Worm (Caenorhabditis elegans) whole organism, L4 larva: ENCODE results near the gene lgc-48.

Experiments used
- F10B5.3 ChIP-seq: sonication (generic microtip); optimal IDR thresholded peaks from 2 replicates; lab custom pipeline; 2016; ENCODE audit warnings: mild to moderate bottlenecking, missing genetic modification characterization, missing compliant biosample characterization
- F44E2.7 ChIP-seq: fragments of 200-800 bp; sonication (Bioruptor generic); IDR thresholded peaks from 2 replicates; pipeline ENCODE4 v2.1.2; 2022; ENCODE audit warnings: missing genetic modification characterization, missing compliant biosample characterization
- T26A8.4 ChIP-seq: fragments of 200-800 bp; sonication (Bioruptor generic); IDR thresholded peaks from 2 replicates; pipeline ENCODE4 v1.3.6; 2022; ENCODE audit warnings: missing genetic modification characterization, missing compliant biosample characterization
- ceh-28 ChIP-seq: fragments of 150-350 bp; optimal IDR thresholded peaks from 2 replicates; lab custom pipeline; 2014; ENCODE audit warnings: missing biosample characterization, missing genetic modification reagents, missing genetic modification characterization
- ceh-82 ChIP-seq: sonication (generic microtip); optimal IDR thresholded peaks from 2 replicates; lab custom pipeline; 2017; ENCODE audit warnings: missing biosample characterization, missing genetic modification characterization
- ctbp-1 ChIP-seq: fragments of 200-800 bp; sonication (Bioruptor generic); IDR thresholded peaks from 2 replicates; pipeline ENCODE4 v1.3.6; 2022; ENCODE audit warnings: missing genetic modification reagents, missing genetic modification characterization, missing compliant biosample characterization
- daf-16 ChIP-seq, 3 experiments: sonication (generic microtip); optimal IDR thresholded peaks; 2 replicates each; lab custom pipeline; 2016 to 2017; ENCODE audit warnings: missing genetic modification characterization in 3 of 3, missing genetic modification reagents in 3 of 3, mild to moderate bottlenecking in 2 of 3, missing compliant biosample characterization in 2 of 3, missing biosample characterization in 1 of 3, moderate library complexity in 1 of 3
- dmd-6 ChIP-seq: fragments of 200-800 bp; sonication (Bioruptor generic); IDR thresholded peaks from 2 replicates; pipeline ENCODE4 v1.3.6; 2022; ENCODE audit warnings: missing genetic modification reagents, missing genetic modification characterization, missing compliant biosample characterization
- dmd-9 ChIP-seq: fragments of 200-800 bp; sonication (Bioruptor generic); IDR thresholded peaks from 2 replicates; pipeline ENCODE4 v1.3.6; 2022; ENCODE audit warnings: missing genetic modification reagents, missing genetic modification characterization, missing compliant biosample characterization
- egl-43 ChIP-seq: fragments of 200-800 bp; sonication (Bioruptor generic); IDR thresholded peaks from 2 replicates; pipeline ENCODE4 v1.3.6; 2022; ENCODE audit warnings: missing genetic modification reagents, missing genetic modification characterization, missing compliant biosample characterization
- fkh-10 ChIP-seq: fragments of 150-350 bp; optimal IDR thresholded peaks from 2 replicates; lab custom pipeline; 2014; ENCODE audit warnings: missing biosample characterization, missing genetic modification reagents, missing genetic modification characterization
- gei-8 ChIP-seq: fragments of 200-800 bp; sonication (Bioruptor generic); optimal IDR thresholded peaks from 2 replicates; lab custom pipeline; 2018; ENCODE audit warnings: mild to moderate bottlenecking, missing genetic modification characterization, missing compliant biosample characterization
- hif-1 ChIP-seq, 2 experiments: sonication (generic microtip); optimal IDR thresholded peaks; 2 replicates each; lab custom pipeline; 2016 to 2017; ENCODE audit warnings: missing compliant biosample characterization in 2 of 2, missing genetic modification characterization in 2 of 2, missing genetic modification reagents in 2 of 2, missing genotype in 2 of 2, mild to moderate bottlenecking in 1 of 2
- hlh-30 ChIP-seq: sonication (generic microtip); optimal IDR thresholded peaks from 2 replicates; lab custom pipeline; 2017; ENCODE audit warnings: antibody characterized with exemption, mild to moderate bottlenecking, missing genetic modification characterization, missing compliant biosample characterization; ENCODE audit not compliant: insufficient read depth
- lin-1 ChIP-seq: fragments of 200-800 bp; sonication (Bioruptor generic); IDR thresholded peaks from 2 replicates; pipeline ENCODE4 v1.3.6; 2022; ENCODE audit warnings: missing genetic modification reagents, missing genetic modification characterization, missing compliant biosample characterization
- lin-13 ChIP-seq: fragments of 150-350 bp; optimal IDR thresholded peaks from 2 replicates; lab custom pipeline; 2014; ENCODE audit warnings: missing biosample characterization, missing genetic modification reagents, missing genetic modification characterization
- lin-15B ChIP-seq: fragments of 150-350 bp; sonication (generic microtip); optimal IDR thresholded peaks from 3 replicates; lab custom pipeline; 2014; ENCODE audit warnings: missing biosample characterization, missing genetic modification characterization
- lir-3 ChIP-seq: sonication (generic microtip); optimal IDR thresholded peaks from 2 replicates; lab custom pipeline; 2016; ENCODE audit warnings: mild to moderate bottlenecking, missing genetic modification characterization, missing compliant biosample characterization
- lsy-2 ChIP-seq, 2 experiments: fragments of 150-350 bp in 1 of 2; sonication (generic microtip) in 1 of 2; optimal IDR thresholded peaks; 2 replicates each; lab custom pipeline; 2014 to 2017; ENCODE audit warnings: missing biosample characterization in 2 of 2, missing genetic modification characterization in 2 of 2
- madf-5 ChIP-seq, 2 experiments: fragments of 200-800 bp; sonication (Bioruptor generic); IDR thresholded peaks; 2 replicates each; pipeline ENCODE4 v1.3.6; 2022; ENCODE audit warnings: missing compliant biosample characterization in 2 of 2, missing genetic modification characterization in 2 of 2
- mdl-1 ChIP-seq, 2 experiments: fragments of 150-350 bp in 1 of 2; sonication (generic microtip) in 1 of 2; optimal IDR thresholded peaks; 2 replicates each; lab custom pipeline; 2014 to 2017; ENCODE audit warnings: missing biosample characterization in 2 of 2, missing genetic modification characterization in 2 of 2
- mdt-29 ChIP-seq: fragments of 200-800 bp; sonication (Bioruptor generic); IDR thresholded peaks from 2 replicates; pipeline ENCODE4 v1.3.6; 2022; ENCODE audit warnings: missing genetic modification reagents, missing genetic modification characterization, missing compliant biosample characterization
- nhr-10 ChIP-seq: fragments of 150-350 bp; optimal IDR thresholded peaks from 2 replicates; lab custom pipeline; 2014; ENCODE audit warnings: missing biosample characterization, missing genetic modification characterization
- nhr-102 ChIP-seq: sonication (generic microtip); optimal IDR thresholded peaks from 2 replicates; lab custom pipeline; 2016; ENCODE audit warnings: mild to moderate bottlenecking, missing genetic modification characterization, moderate library complexity, missing compliant biosample characterization
- nhr-11 ChIP-seq: fragments of 150-350 bp; optimal IDR thresholded peaks from 2 replicates; lab custom pipeline; 2014; ENCODE audit warnings: missing biosample characterization, missing genetic modification characterization
- nhr-6 ChIP-seq: fragments of 150-350 bp; optimal IDR thresholded peaks from 2 replicates; lab custom pipeline; 2014; ENCODE audit warnings: missing biosample characterization, missing genetic modification characterization
- nhr-76 ChIP-seq: fragments of 150-350 bp; optimal IDR thresholded peaks from 2 replicates; lab custom pipeline; 2014; ENCODE audit warnings: missing biosample characterization, missing genetic modification characterization
- php-3 ChIP-seq: fragments of 200-800 bp; sonication (Bioruptor generic); IDR thresholded peaks from 2 replicates; pipeline ENCODE4 v1.3.6; 2022; ENCODE audit warnings: missing genetic modification reagents, missing genetic modification characterization, missing compliant biosample characterization
- pqm-1 ChIP-seq: sonication (generic microtip); optimal IDR thresholded peaks from 2 replicates; lab custom pipeline; 2017; ENCODE audit warnings: missing biosample characterization, missing genetic modification characterization
- saeg-2 ChIP-seq: fragments of 200-800 bp; sonication (Bioruptor generic); IDR thresholded peaks from 2 replicates; pipeline ENCODE4 v1.3.6; 2022; ENCODE audit warnings: missing genetic modification reagents, missing genetic modification characterization, missing compliant biosample characterization
- unc-62 ChIP-seq, 3 experiments: fragments of 150-350 bp in 1 of 3; sonication (generic microtip); optimal IDR thresholded peaks in 2 of 3; peaks in 1 of 3; 1 replicate in 1 of 3; 2 replicates in 2 of 3; lab custom pipeline; 2014 to 2017; ENCODE audit warnings: missing biosample characterization in 3 of 3, missing genetic modification characterization in 3 of 3, missing genetic modification reagents in 3 of 3, missing genotype in 1 of 3
- zag-1 ChIP-seq: fragments of 150-350 bp; optimal IDR thresholded peaks from 2 replicates; lab custom pipeline; 2014; ENCODE audit warnings: missing biosample characterization, missing genetic modification characterization
- zfp-3 ChIP-seq: fragments of 200-800 bp; sonication (Bioruptor generic); conservative IDR thresholded peaks from 2 replicates; pipeline ENCODE4 v1.3.6; 2022; ENCODE audit warnings: missing genetic modification reagents, missing genetic modification characterization, missing compliant biosample characterization
- zip-2 ChIP-seq: fragments of 150-350 bp; optimal IDR thresholded peaks from 2 replicates; lab custom pipeline; 2014; ENCODE audit warnings: missing biosample characterization, missing genetic modification characterization

Gene lgc-48

DNA sequence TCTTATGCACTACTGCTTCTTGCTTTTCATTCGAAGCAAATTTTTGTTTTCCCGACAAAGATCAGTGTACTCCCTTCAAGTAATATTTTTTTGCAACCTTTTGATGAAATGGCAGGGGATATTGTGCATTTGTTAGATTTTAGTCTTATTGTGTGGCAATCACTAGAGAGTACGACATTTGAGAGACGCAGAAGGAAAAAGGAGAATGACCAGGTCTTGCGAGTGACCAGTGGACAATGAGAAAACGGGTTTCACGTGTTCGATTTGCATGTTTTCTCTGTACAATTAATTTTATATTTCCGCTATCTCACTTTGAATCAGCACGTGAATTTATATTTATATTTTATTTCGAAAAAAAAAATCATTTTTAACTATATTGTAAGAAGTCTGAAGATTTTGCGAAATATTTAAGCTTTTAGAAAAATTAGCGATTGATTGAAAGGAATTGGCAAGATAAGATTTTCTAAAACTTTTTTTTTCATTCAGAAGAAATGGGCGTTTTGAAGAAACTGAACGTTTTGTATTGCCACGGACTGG is 4.1 kb upstream of the lgc-48 start, which contains the start of gene C50B6.9:
Gene C50B6.9, plus strand, starts transcription at position 487 of the 537 bp plus-strand sequence.
- TF ChIP-seq fkh-10 (no peak), lin-1 (GFP tag; lab: Robert Waterston, UW) (no peak), ceh-28 (no peak), lir-3 (tag; lab: Kevin White, UChicago) (no peak), nhr-10 (tag; lab: Kevin White, UChicago) (no peak), F10B5.3 (no peak), pqm-1 (tag; lab: Kevin White, UChicago) (no peak), zag-1 (no peak), T26A8.4 (GFP tag; lab: Robert Waterston, UW) (no peak), nhr-102 (tag; lab: Kevin White, UChicago) (no peak), egl-43 (GFP tag; lab: Robert Waterston, UW) (no peak), lsy-2 (tag; optimal IDR thresholded peaks at IDR 0.05; lab: Kevin White, UChicago) (no peak), nhr-6 (peak; percentile 14), lin-13 (GFP tag; lab: Kevin White, UChicago) (no peak), lin-15B (tag; lab: Kevin White, UChicago) (no peak), hlh-30 (tag; lab: Kevin White, UChicago) (peak; percentile 80), mdt-29 (GFP tag; lab: Robert Waterston, UW) (no peak), dmd-6 (no peak), hif-1 (tag; optimal IDR thresholded peaks at IDR 0.05; lab: Kevin White, UChicago) (no peak), ceh-82 (tag; lab: Kevin White, UChicago) (no peak), zfp-3 (GFP tag; lab: Robert Waterston, UW) (no peak), mdl-1 (tag; optimal IDR thresholded peaks at IDR 0.05; lab: Kevin White, UChicago) (peak in 1 of 2 experiments; percentile 52), saeg-2 (GFP tag; lab: Robert Waterston, UW) (no peak), F44E2.7 (GFP tag; lab: Robert Waterston, UW) (no peak), unc-62 (GFP tag; optimal IDR thresholded peaks at IDR 0.05 in 1 of 2; lab: Kevin White, UChicago) (peak in 1 of 2 experiments; percentile 28), unc-62 (tag; optimal IDR thresholded peaks at IDR 0.05; lab: Kevin White, UChicago) (no peak), nhr-76 (tag; lab: Kevin White, UChicago) (no peak), dmd-9 (GFP tag; lab: Robert Waterston, UW) (no peak)
- TF ChIP-seq, all 104 proteins: peak for 4

DNA sequence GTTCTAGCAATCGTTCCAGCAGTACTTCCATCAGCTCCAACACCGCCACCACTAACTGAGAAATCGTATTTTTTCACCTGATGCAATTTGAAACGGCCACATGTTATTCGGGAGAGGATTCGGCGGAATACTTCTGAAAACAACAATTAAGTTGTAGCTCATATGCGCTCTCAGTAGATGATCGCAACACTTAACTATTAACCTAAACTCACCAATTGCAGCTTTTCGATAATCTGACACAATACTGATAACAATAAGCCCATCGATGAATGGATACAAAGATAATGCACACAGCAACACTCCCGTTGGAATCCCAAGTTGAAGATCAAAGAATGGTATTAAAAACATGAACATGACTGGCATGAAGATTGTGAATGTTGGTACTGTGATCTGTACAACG is 2.0 kb upstream of the lgc-48 start:
- TF ChIP-seq madf-5 (GFP tag; IDR thresholded peaks at IDR 0.05; lab: Robert Waterston, UW) (no peak), unc-62 (GFP tag; optimal IDR thresholded peaks at IDR 0.05 in 1 of 2; lab: Kevin White, UChicago) (peak in 1 of 2 experiments; percentile 96), unc-62 (tag; optimal IDR thresholded peaks at IDR 0.05; lab: Kevin White, UChicago) (no peak)
- TF ChIP-seq, all 104 proteins: peak for 1

DNA sequence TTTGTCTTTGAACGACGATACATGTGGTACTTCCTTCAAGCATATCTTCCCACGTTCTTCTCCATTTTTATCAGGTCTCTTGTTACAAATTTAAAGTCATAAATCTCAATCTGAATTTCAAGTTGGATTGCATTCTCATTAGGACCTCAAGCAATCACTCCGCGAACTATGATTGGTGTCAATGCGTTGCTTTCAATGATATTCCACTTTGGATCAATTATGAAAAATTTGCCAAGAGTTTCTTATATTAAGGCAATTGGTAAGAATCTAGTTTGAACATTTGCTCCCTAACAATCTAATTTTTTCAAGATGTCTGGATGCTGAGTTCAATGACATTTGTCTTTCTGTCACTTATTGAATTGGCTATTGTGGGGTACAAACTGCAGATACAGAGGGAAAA is 2.2 kb downstream of the lgc-48 start:
- TF ChIP-seq gei-8, result no peak
- TF ChIP-seq unc-62 (GFP tag; optimal IDR thresholded peaks at IDR 0.05 in 1 of 2; lab: Kevin White, UChicago), result peak in 1 of 2 experiments; percentile 94
- TF ChIP-seq unc-62 (tag; optimal IDR thresholded peaks at IDR 0.05; lab: Kevin White, UChicago), result no peak

DNA sequence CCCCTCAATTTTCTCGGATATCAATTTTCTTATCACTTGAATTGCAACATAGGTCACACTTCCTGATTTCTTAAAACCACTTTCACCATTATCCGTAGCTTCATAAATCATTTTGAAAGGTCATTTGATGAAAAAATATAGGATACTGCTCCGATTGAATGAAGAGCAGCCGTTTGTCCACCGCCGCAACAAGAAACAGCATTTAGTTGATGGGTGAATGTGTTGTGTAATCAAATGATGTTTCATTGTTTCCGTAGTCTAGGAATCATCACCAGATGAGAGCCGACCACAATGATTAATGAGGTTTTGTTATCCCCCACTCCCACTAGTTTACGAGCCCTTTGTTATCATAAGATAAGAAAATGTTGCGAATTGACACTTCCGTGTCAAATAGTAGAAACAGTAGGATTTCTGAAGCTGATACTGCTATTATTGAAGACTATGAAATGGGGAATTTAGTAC is 5.9 kb downstream of the lgc-48 start, which contains the start of gene twk-43:
Gene twk-43, plus strand, starts transcription at position 412 of the 462 bp plus-strand sequence.
- 0 out of 2 replicates have a peak, but pooled peaks have one; percentile 37 for TF ChIP-seq php-3 (GFP tag; lab: Robert Waterston, UW)
- TF ChIP-seq unc-62 (GFP tag; optimal IDR thresholded peaks at IDR 0.05 in 1 of 2; lab: Kevin White, UChicago), result peak in 1 of 2 experiments; percentile 78
- TF ChIP-seq unc-62 (tag; optimal IDR thresholded peaks at IDR 0.05; lab: Kevin White, UChicago), result no peak
- no peak for TF ChIP-seq zip-2 (tag; lab: Kevin White, UChicago)
- TF ChIP-seq nhr-11 (tag; lab: Kevin White, UChicago), result peak; percentile 26
- peak in 1 of 2 experiments; percentile 44 for TF ChIP-seq daf-16 (GFP tag; optimal IDR thresholded peaks at IDR 0.05; lab: Kevin White, UChicago)
- TF ChIP-seq daf-16 (tag; optimal IDR thresholded peaks at IDR 0.05; lab: Kevin White, UChicago), result no peak
- TF ChIP-seq ctbp-1 (GFP tag; lab: Robert Waterston, UW), result no peak
